Fruit fly (Drosophila melanogaster) whole organism: ENCODE results near the gene SmD2.

ENCODE experiments used
- CG8478 ChIP-seq: fragments of >200 bp; optimal IDR thresholded peaks from 2 replicates; lab custom pipeline; 2018; ENCODE audit warnings: inconsistent platforms
- Dll ChIP-seq: fragments of >200 bp; optimal IDR thresholded peaks from 2 replicates; lab custom pipeline; 2017
- EcR ChIP-seq, 2 experiments: fragments of >200 bp; optimal IDR thresholded peaks; 2 replicates each; lab custom pipeline; 2017; ENCODE audit warnings: missing biosample characterization in 2 of 2, missing genetic modification characterization in 2 of 2, missing genetic modification reagents in 2 of 2
- pan ChIP-seq: fragments of >200 bp; optimal IDR thresholded peaks from 2 replicates; lab custom pipeline; 2017
- psq ChIP-seq: fragments of >200 bp; optimal IDR thresholded peaks from 2 replicates; lab custom pipeline; 2017
- usp ChIP-seq: fragments of >200 bp; optimal IDR thresholded peaks from 2 replicates; lab custom pipeline; 2017; ENCODE audit warnings: missing biosample characterization, missing genetic modification characterization, mixed read lengths

Gene SmD2

dm6 chr3R:6304947-6305346, 40.8 kb downstream of the SmD2 start, which contains the start of gene Osi16:
Gene Osi16 (plus strand): TSS chr3R:6305247.
- no peak for TF ChIP-seq Dll (lab: Kevin White, UChicago)
- TF ChIP-seq pan (lab: Kevin White, UChicago): no peak
- TF ChIP-seq CG8478 (lab: Kevin White, UChicago): no peak
- TF ChIP-seq usp (GFP tag; lab: Kevin White, UChicago): no peak
- no peak for TF ChIP-seq psq (lab: Kevin White, UChicago)
- no peak for TF ChIP-seq EcR (GFP tag; optimal IDR thresholded peaks at IDR 0.05; lab: Kevin White, UChicago)

DNA sequence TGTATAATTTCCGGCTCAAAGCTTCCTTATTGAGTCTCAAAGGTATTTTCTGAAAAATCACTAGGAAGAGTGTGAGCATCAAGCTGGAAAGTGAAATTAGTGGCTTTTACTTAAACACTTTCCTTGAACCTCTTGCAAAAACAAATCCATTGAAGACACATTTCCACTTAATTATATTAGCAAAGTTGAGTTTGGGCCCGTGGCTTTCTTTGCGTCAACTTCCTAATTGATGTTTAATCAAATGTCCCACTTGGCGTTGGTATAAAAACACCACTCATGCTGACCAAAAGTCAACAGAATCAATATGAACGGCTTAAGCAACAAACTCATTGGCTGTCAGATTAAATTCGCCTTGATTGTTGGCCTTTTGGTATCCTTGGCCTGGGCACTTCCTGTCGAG, 42.0 kb downstream of the SmD2 start, which contains the start of gene CG46396:
CG46396 (plus strand) TSS at position 301 of the 400 bp plus-strand sequence.
- TF ChIP-seq EcR (GFP tag; optimal IDR thresholded peaks at IDR 0.05; lab: Kevin White, UChicago) (no peak), psq (lab: Kevin White, UChicago) (no peak), CG8478 (lab: Kevin White, UChicago) (no peak), pan (lab: Kevin White, UChicago) (no peak), Dll (lab: Kevin White, UChicago) (no peak), usp (GFP tag; lab: Kevin White, UChicago) (no peak)

dm6 chr3R:6301257-6301839, 44.4 kb downstream of the SmD2 start, which contains the start of gene Osi15:
Gene Osi15 (plus strand): TSS chr3R:6301804.
- TF ChIP-seq psq (lab: Kevin White, UChicago): no peak
- no peak for TF ChIP-seq usp (GFP tag; lab: Kevin White, UChicago)
- no peak for TF ChIP-seq Dll (lab: Kevin White, UChicago)
- TF ChIP-seq EcR (GFP tag; optimal IDR thresholded peaks at IDR 0.05; lab: Kevin White, UChicago): no peak
- no peak for TF ChIP-seq pan (lab: Kevin White, UChicago)
- TF ChIP-seq CG8478 (lab: Kevin White, UChicago): no peak

DNA sequence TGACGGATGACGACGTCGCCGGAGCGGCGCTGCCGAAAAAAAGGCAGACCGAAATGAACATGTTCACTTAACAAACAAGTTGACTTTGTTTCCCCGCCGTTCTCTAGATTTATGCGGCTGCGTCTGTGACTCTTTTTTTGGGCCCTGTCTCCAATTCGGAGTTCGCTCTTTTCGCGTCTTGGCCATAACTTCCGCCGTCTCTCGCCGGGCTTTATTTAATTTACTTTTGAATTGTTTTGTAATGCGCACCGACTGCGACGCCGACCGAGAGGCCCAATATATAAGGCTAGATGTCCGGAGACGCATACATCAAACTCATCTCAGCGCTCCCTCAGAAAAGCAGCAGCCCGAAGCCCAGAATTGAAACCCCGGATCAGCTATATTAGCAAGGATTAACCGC, 46.9 kb downstream of the SmD2 start, which contains the start of gene Osi14:
Osi14 (plus strand) TSS at position 301 of the 400 bp plus-strand sequence.
- TF ChIP-seq pan (lab: Kevin White, UChicago) (no peak), usp (GFP tag; lab: Kevin White, UChicago) (no peak), EcR (GFP tag; optimal IDR thresholded peaks at IDR 0.05; lab: Kevin White, UChicago) (no peak), CG8478 (lab: Kevin White, UChicago) (no peak), psq (lab: Kevin White, UChicago) (no peak), Dll (lab: Kevin White, UChicago) (no peak)

dm6 chr3R:6297164-6297563, 48.5 kb downstream of the SmD2 start:
- TF ChIP-seq usp (GFP tag; lab: Kevin White, UChicago): no peak
- TF ChIP-seq Dll (lab: Kevin White, UChicago): no peak
- no peak for TF ChIP-seq psq (lab: Kevin White, UChicago)
- TF ChIP-seq EcR (GFP tag; optimal IDR thresholded peaks at IDR 0.05; lab: Kevin White, UChicago): no peak
- TF ChIP-seq pan (lab: Kevin White, UChicago): no peak
- no peak for TF ChIP-seq CG8478 (lab: Kevin White, UChicago)
